Worm (Caenorhabditis elegans) whole organism, young adult: Measurements from ENCODE around the gene zipt-16.
"Not testable (repeated sequence)": the region's sequence is repeated elsewhere in the genome, so short reads cannot be mapped to it uniquely, and the experiment has no call there.

Source experiments
- B0035.1 ChIP-seq: sonication (generic microtip); optimal IDR thresholded peaks from 2 replicates; lab custom pipeline; 2016; ENCODE audit warnings: missing genetic modification characterization, mild to moderate bottlenecking, missing compliant biosample characterization, missing genotype, missing genetic modification reagents
- C06A6.2 ChIP-seq: fragments of 200-800 bp; sonication (Bioruptor generic); conservative IDR thresholded peaks from 2 replicates; pipeline ENCODE4 v1.3.6; 2022; ENCODE audit warnings: missing genetic modification characterization, missing compliant biosample characterization
- C17E4.6 ChIP-seq: fragments of 200-800 bp; sonication (Bioruptor generic); IDR thresholded peaks from 2 replicates; pipeline ENCODE4 v1.3.6; 2022; ENCODE audit warnings: missing genetic modification reagents, missing genetic modification characterization, missing compliant biosample characterization
- D2030.7 ChIP-seq: fragments of 200-800 bp; sonication (Bioruptor generic); IDR thresholded peaks from 2 replicates; pipeline ENCODE4 v1.3.6; 2022; ENCODE audit warnings: missing genetic modification reagents, missing genetic modification characterization, missing compliant biosample characterization
- K12H6.12 ChIP-seq: fragments of 200-800 bp; sonication (Bioruptor generic); optimal IDR thresholded peaks from 2 replicates; lab custom pipeline; 2018; ENCODE audit warnings: mild to moderate bottlenecking, missing genetic modification characterization, missing compliant biosample characterization
- Y56A3A.18 ChIP-seq: fragments of 200-800 bp; sonication (Bioruptor generic); IDR thresholded peaks from 2 replicates; pipeline ENCODE4 v1.3.6; 2022; ENCODE audit warnings: missing genetic modification reagents, missing genetic modification characterization, missing compliant biosample characterization
- Y79H2A.3 ChIP-seq: fragments of 200-800 bp; sonication (Bioruptor generic); conservative IDR thresholded peaks from 2 replicates; pipeline ENCODE4 v1.3.6; 2022; ENCODE audit warnings: missing genetic modification reagents, missing genetic modification characterization, missing compliant biosample characterization
- ZK185.1 ChIP-seq: sonication (generic microtip); optimal IDR thresholded peaks from 2 replicates; lab custom pipeline; 2016; ENCODE audit warnings: mild to moderate bottlenecking, missing genetic modification characterization, missing compliant biosample characterization; ENCODE audit not compliant: poor library complexity, severe bottlenecking
- aptf-2 ChIP-seq: fragments of 200-800 bp; sonication (Bioruptor generic); conservative IDR thresholded peaks from 2 replicates; pipeline ENCODE4 v1.3.6; 2022; ENCODE audit warnings: missing genetic modification reagents, missing genetic modification characterization, missing compliant biosample characterization
- attf-3 ChIP-seq: fragments of 200-800 bp; sonication (Bioruptor generic); conservative IDR thresholded peaks from 2 replicates; pipeline ENCODE4 v1.3.6; 2022; ENCODE audit warnings: missing genetic modification reagents, missing genetic modification characterization, missing compliant biosample characterization
- ceh-100 ChIP-seq: fragments of 200-800 bp; sonication (Bioruptor generic); IDR thresholded peaks from 2 replicates; pipeline ENCODE4 v1.3.6; 2022; ENCODE audit warnings: missing genetic modification reagents, missing genetic modification characterization, missing compliant biosample characterization
- ceh-27 ChIP-seq: fragments of 200-800 bp; sonication (Bioruptor generic); optimal IDR thresholded peaks from 2 replicates; lab custom pipeline; 2018; ENCODE audit warnings: mild to moderate bottlenecking, missing genetic modification characterization, moderate library complexity, missing compliant biosample characterization
- ceh-40 ChIP-seq: fragments of 200-800 bp; sonication (Bioruptor generic); IDR thresholded peaks from 2 replicates; pipeline ENCODE4 v1.3.6; 2022; ENCODE audit warnings: missing genetic modification characterization, missing compliant biosample characterization
- die-1 ChIP-seq: sonication (generic microtip); optimal IDR thresholded peaks from 2 replicates; lab custom pipeline; 2016; ENCODE audit warnings: missing genotype, mild to moderate bottlenecking, missing genetic modification characterization, missing compliant biosample characterization
- dox-1 ChIP-seq: fragments of 200-800 bp; sonication (Bioruptor generic); IDR thresholded peaks from 2 replicates; pipeline ENCODE4 v1.3.6; 2022; ENCODE audit warnings: missing genetic modification reagents, missing genetic modification characterization, missing compliant biosample characterization
- dpl-1 ChIP-seq: fragments of 150-350 bp; optimal IDR thresholded peaks from 2 replicates; lab custom pipeline; 2014; ENCODE audit warnings: missing biosample characterization, missing genetic modification reagents, missing genetic modification characterization
- egrh-3 ChIP-seq: fragments of 200-800 bp; sonication (Bioruptor generic); IDR thresholded peaks from 2 replicates; pipeline ENCODE4 v1.3.6; 2022; ENCODE audit warnings: missing genetic modification reagents, missing genetic modification characterization, missing compliant biosample characterization
- hmg-1.2 ChIP-seq: fragments of 200-800 bp; sonication (Bioruptor generic); IDR thresholded peaks from 2 replicates; pipeline ENCODE4 v1.3.6; 2022; ENCODE audit warnings: missing genetic modification reagents, missing genetic modification characterization, missing compliant biosample characterization
- hsf-1 ChIP-seq: fragments of 200-800 bp; sonication (Bioruptor generic); IDR thresholded peaks from 2 replicates; pipeline ENCODE4 v1.3.6; 2022; ENCODE audit warnings: missing genetic modification reagents, missing genetic modification characterization, missing compliant biosample characterization
- let-526 ChIP-seq: fragments of 200-800 bp; sonication (Bioruptor generic); IDR thresholded peaks from 2 replicates; pipeline ENCODE4 v1.3.6; 2022; ENCODE audit warnings: missing genetic modification reagents, missing genetic modification characterization, missing compliant biosample characterization
- lin-26 ChIP-seq: fragments of 200-800 bp; sonication (Bioruptor generic); IDR thresholded peaks from 2 replicates; pipeline ENCODE4 v1.3.6; 2022; ENCODE audit warnings: missing genetic modification reagents, missing genetic modification characterization, missing compliant biosample characterization
- lin-35 ChIP-seq, 3 experiments: fragments of 150-350 bp in 2 of 3; sonication (generic microtip) in 1 of 3; optimal IDR thresholded peaks; 2 replicates each; lab custom pipeline; 2014 to 2018; ENCODE audit warnings: missing biosample characterization in 3 of 3, missing genetic modification characterization in 3 of 3, missing genetic modification reagents in 3 of 3
- lin-40 ChIP-seq: sonication (generic microtip); optimal IDR thresholded peaks from 2 replicates; lab custom pipeline; 2016; ENCODE audit warnings: missing genetic modification characterization, mild to moderate bottlenecking, missing compliant biosample characterization, missing genotype, missing genetic modification reagents
- lin-54 ChIP-seq: fragments of 200-800 bp; sonication (Bioruptor generic); optimal IDR thresholded peaks from 2 replicates; lab custom pipeline; 2018; ENCODE audit warnings: mild to moderate bottlenecking, missing genetic modification characterization, missing compliant biosample characterization
- madf-10 ChIP-seq: sonication (generic microtip); optimal IDR thresholded peaks from 2 replicates; lab custom pipeline; 2016; ENCODE audit warnings: mild to moderate bottlenecking, missing genetic modification characterization, missing compliant biosample characterization
- madf-8 ChIP-seq: fragments of 200-800 bp; sonication (Bioruptor generic); conservative IDR thresholded peaks from 2 replicates; pipeline ENCODE4 v1.3.6; 2022; ENCODE audit warnings: missing genetic modification reagents, missing genetic modification characterization, missing compliant biosample characterization
- mcd-1 ChIP-seq: fragments of 200-800 bp; sonication (Bioruptor generic); IDR thresholded peaks from 2 replicates; pipeline ENCODE4 v1.3.6; 2022; ENCODE audit warnings: missing genetic modification reagents, missing genetic modification characterization, missing compliant biosample characterization
- nfya-2 ChIP-seq: fragments of 200-800 bp; sonication (Bioruptor generic); IDR thresholded peaks from 2 replicates; pipeline ENCODE4 v1.3.6; 2022; ENCODE audit warnings: missing genetic modification reagents, missing genetic modification characterization, missing compliant biosample characterization
- nfyb-1 ChIP-seq: fragments of 200-800 bp; sonication (Bioruptor generic); IDR thresholded peaks from 2 replicates; pipeline ENCODE4 v1.3.6; 2022; ENCODE audit warnings: missing genetic modification reagents, missing genetic modification characterization, missing compliant biosample characterization
- nhr-80 ChIP-seq: sonication (generic microtip); optimal IDR thresholded peaks from 2 replicates; lab custom pipeline; 2016; ENCODE audit warnings: missing genetic modification characterization, missing compliant biosample characterization
- rcor-1 ChIP-seq: fragments of 200-800 bp; sonication (Bioruptor generic); IDR thresholded peaks from 2 replicates; pipeline ENCODE4 v1.3.6; 2022; ENCODE audit warnings: missing genetic modification reagents, missing genetic modification characterization, missing compliant biosample characterization
- rpc-1 ChIP-seq, 2 experiments: fragments of 150-350 bp in 1 of 2; sonication (generic microtip) in 1 of 2; optimal IDR thresholded peaks; 2 replicates each; lab custom pipeline; 2014 to 2018; ENCODE audit warnings: missing biosample characterization in 1 of 2, missing genetic modification characterization in 1 of 2, missing genetic modification reagents in 1 of 2, missing genotype in 1 of 2
- sdz-38 ChIP-seq: sonication (generic microtip); optimal IDR thresholded peaks from 2 replicates; lab custom pipeline; 2016; ENCODE audit warnings: missing genotype, missing genetic modification characterization, missing compliant biosample characterization
- snpc-1.1 ChIP-seq: sonication (generic microtip); optimal IDR thresholded peaks from 2 replicates; lab custom pipeline; 2017; ENCODE audit warnings: missing genetic modification characterization, mild to moderate bottlenecking, missing compliant biosample characterization, antibody characterized with exemption, moderate library complexity, missing genotype, missing genetic modification reagents; ENCODE audit not compliant: insufficient read depth
- snpc-1.3 ChIP-seq: sonication (generic microtip); optimal IDR thresholded peaks from 2 replicates; lab custom pipeline; 2017; ENCODE audit warnings: missing genetic modification characterization, mild to moderate bottlenecking, missing compliant biosample characterization, antibody characterized with exemption, moderate library complexity, missing genotype, missing genetic modification reagents; ENCODE audit not compliant: insufficient read depth
- snpc-3.4 ChIP-seq: sonication (generic microtip); optimal IDR thresholded peaks from 2 replicates; lab custom pipeline; 2017; ENCODE audit warnings: missing genetic modification characterization, mild to moderate bottlenecking, missing compliant biosample characterization, antibody characterized with exemption, moderate library complexity, missing genotype, missing genetic modification reagents
- zim-3 ChIP-seq: sonication (generic microtip); optimal IDR thresholded peaks from 2 replicates; lab custom pipeline; 2017; ENCODE audit warnings: mild to moderate bottlenecking, missing genetic modification characterization, moderate library complexity, missing compliant biosample characterization
- ztf-26 ChIP-seq: sonication (generic microtip); optimal IDR thresholded peaks from 2 replicates; lab custom pipeline; 2017; ENCODE audit warnings: missing genetic modification characterization, missing compliant biosample characterization
- ztf-28 ChIP-seq: fragments of 200-800 bp; sonication (Bioruptor generic); IDR thresholded peaks from 2 replicates; pipeline ENCODE4 v1.3.6; 2022; ENCODE audit warnings: missing genetic modification reagents, missing genetic modification characterization, missing compliant biosample characterization
- ztf-6 ChIP-seq: fragments of 200-800 bp; sonication (Bioruptor generic); IDR thresholded peaks from 2 replicates; pipeline ENCODE4 v1.3.6; 2022; ENCODE audit warnings: missing genetic modification reagents, missing genetic modification characterization, missing compliant biosample characterization

zipt-16 gene

ce11 chrV:11500980-11501379 lies 38.2 kb downstream of the zipt-16 start:
- no peak for TF ChIP-seq madf-8 (GFP tag; lab: Robert Waterston, UW)
- TF ChIP-seq nhr-80 (tag; lab: Kevin White, UChicago): peak; percentile 60
- TF ChIP-seq, all 124 proteins: peak for 1

DNA sequence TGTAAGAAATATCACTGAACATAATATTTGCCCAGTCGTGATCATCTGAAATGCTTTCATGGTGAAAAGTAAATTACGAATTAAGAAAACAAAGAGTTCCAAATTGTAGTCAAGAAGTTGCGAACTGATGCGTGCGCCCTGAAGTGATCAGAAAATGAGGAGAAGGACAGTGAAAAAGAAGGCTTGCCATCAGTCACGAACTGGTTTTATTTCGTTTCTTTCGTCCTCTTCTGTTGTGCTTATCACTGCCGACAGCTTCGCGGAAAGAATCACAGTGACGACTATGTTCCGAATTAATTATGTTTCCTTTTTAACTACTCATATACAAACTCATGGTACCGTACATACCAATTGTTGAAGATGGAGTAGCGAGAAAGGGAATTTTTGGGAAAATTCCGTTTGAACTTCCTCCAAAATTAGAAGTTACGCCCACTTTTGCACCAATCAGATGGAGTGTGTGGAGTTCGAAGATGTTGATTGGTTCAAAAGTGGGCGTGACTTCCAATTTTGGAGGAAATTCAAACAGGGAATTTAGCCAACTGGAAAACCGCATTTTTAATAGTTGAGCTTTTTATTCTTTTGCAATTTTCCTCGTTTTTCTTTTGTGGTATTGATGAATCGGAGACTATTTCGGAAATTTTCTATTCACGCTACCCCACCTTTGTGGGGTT lies 40.4 kb downstream of the zipt-16 start, which contains the start of gene C55A6.12:
C55A6.12 (minus strand) TSS at position 51 of the 671 bp plus-strand sequence.
- TF ChIP-seq zim-3 (tag; lab: Kevin White, UChicago): no peak
- TF ChIP-seq C06A6.2 (GFP tag; lab: Robert Waterston, UW): no peak
- TF ChIP-seq nfyb-1: peak; percentile 99
- peak; percentile 98 for TF ChIP-seq nfya-2 (GFP tag; lab: Robert Waterston, UW)
- no peak for TF ChIP-seq ceh-40 (GFP tag; lab: Robert Waterston, UW)
- no peak for TF ChIP-seq dpl-1
- no peak for TF ChIP-seq ztf-26
- no peak for TF ChIP-seq egrh-3 (GFP tag; lab: Robert Waterston, UW)
- peak in 1 of 3 experiments; percentile 45 for TF ChIP-seq lin-35 (GFP tag; optimal IDR thresholded peaks at IDR 0.05; lab: Kevin White, UChicago)
- TF ChIP-seq lin-54: peak; percentile 43
- TF ChIP-seq ztf-6 (GFP tag; lab: Robert Waterston, UW): no peak
- TF ChIP-seq sdz-38 (tag; lab: Kevin White, UChicago): no peak
- TF ChIP-seq, all 124 proteins: peak for 4

ce11 chrV:11504853-11505397 lies 42.1 kb downstream of the zipt-16 start, which contains the start of the genes C55A6.1 and C55A6.10:
C55A6.1 (minus strand) TSS chrV:11504968.
C55A6.10 (plus strand) TSS chrV:11505347.
- TF ChIP-seq lin-26 (GFP tag; lab: Robert Waterston, UW) (0 out of 2 replicates have a peak, but pooled peaks have one; percentile 54), lin-35 (GFP tag; optimal IDR thresholded peaks at IDR 0.05; lab: Kevin White, UChicago) (peak in 1 of 3 experiments; percentile 66), rcor-1 (GFP tag; lab: Robert Waterston, UW) (peak; percentile 80), ztf-28 (peak; percentile 82; the same call in 1 of the 2 replicates), egrh-3 (GFP tag; lab: Robert Waterston, UW) (peak; percentile 69; the same call in 1 of the 2 replicates), Y79H2A.3 (GFP tag; lab: Robert Waterston, UW) (peak; percentile 70; the same call in 1 of the 2 replicates), madf-10 (tag; lab: Kevin White, UChicago) (peak; percentile 73), ztf-6 (GFP tag; lab: Robert Waterston, UW) (0 out of 2 replicates have a peak, but pooled peaks have one; percentile 17), ztf-26 (peak; percentile 51), lin-54 (peak; percentile 72), ceh-27 (GFP tag; lab: Kevin White, UChicago) (peak; percentile 72), dpl-1 (peak; percentile 31), hsf-1 (GFP tag; lab: Robert Waterston, UW) (peak; percentile 38), die-1 (tag; lab: Kevin White, UChicago) (peak; percentile 15), rpc-1 (optimal IDR thresholded peaks at IDR 0.05; lab: Kevin White, UChicago) (peak; percentile 24), nfyb-1 (peak; percentile 97), ceh-100 (GFP tag; lab: Robert Waterston, UW) (peak; percentile 97), K12H6.12 (tag; lab: Kevin White, UChicago) (peak; percentile 50), snpc-3.4 (peak; percentile 69), lin-40 (tag; lab: Kevin White, UChicago) (peak; percentile 89), ZK185.1 (tag; lab: Kevin White, UChicago) (peak; percentile 64), aptf-2 (GFP tag; lab: Robert Waterston, UW) (0 out of 2 replicates have a peak, but pooled peaks have one; percentile 25), nhr-80 (tag; lab: Kevin White, UChicago) (peak; percentile 70), snpc-1.3 (tag; lab: Kevin White, UChicago) (peak; percentile 46), attf-3 (GFP tag; lab: Robert Waterston, UW) (peak; percentile 69), snpc-1.1 (tag; lab: Kevin White, UChicago) (peak; percentile 21), B0035.1 (tag; lab: Kevin White, UChicago) (peak; percentile 35), D2030.7 (GFP tag; lab: Robert Waterston, UW) (peak; percentile 93), C17E4.6 (GFP tag; lab: Robert Waterston, UW) (peak; percentile 67), let-526 (peak; percentile 67; the same call in 1 of the 2 replicates), dox-1 (GFP tag; lab: Robert Waterston, UW) (peak; percentile 93), hmg-1.2 (GFP tag; lab: Robert Waterston, UW) (peak; percentile 64; the same call in 1 of the 2 replicates), Y56A3A.18 (GFP tag; lab: Robert Waterston, UW) (peak; percentile 70; the same call in 1 of the 2 replicates), mcd-1 (GFP tag; lab: Robert Waterston, UW) (peak; percentile 91)
- not testable (repeated sequence) for TF ChIP-seq rpc-1 (tag; optimal IDR thresholded peaks at IDR 0.05; lab: Kevin White, UChicago)
